Worm (Caenorhabditis elegans) whole organism, L2 larva: Measurements from ENCODE around the gene F26G1.3.

Experiments
- C34F6.9 ChIP-seq: fragments of 150-350 bp; optimal IDR thresholded peaks from 2 replicates; lab custom pipeline; 2014; ENCODE audit warnings: missing biosample characterization, missing genetic modification characterization
- F13H6.1 ChIP-seq: sonication (generic microtip); optimal IDR thresholded peaks from 2 replicates; lab custom pipeline; 2016; ENCODE audit warnings: missing genetic modification characterization, missing compliant biosample characterization
- R02D3.7 ChIP-seq: fragments of 150-350 bp; optimal IDR thresholded peaks from 2 replicates; lab custom pipeline; 2014; ENCODE audit warnings: missing biosample characterization, missing genetic modification characterization
- Y55F3AM.14 ChIP-seq: fragments of 200-800 bp; sonication (Bioruptor generic); optimal IDR thresholded peaks from 2 replicates; lab custom pipeline; 2018; ENCODE audit warnings: mild to moderate bottlenecking, missing genetic modification characterization, missing compliant biosample characterization
- ama-1 ChIP-seq: fragments of 150-350 bp; optimal IDR thresholded peaks from 2 replicates; lab custom pipeline; 2018; ENCODE audit warnings: inconsistent platforms
- blmp-1 ChIP-seq: sonication (generic microtip); optimal IDR thresholded peaks from 2 replicates; lab custom pipeline; 2017; ENCODE audit warnings: missing genetic modification characterization, mild to moderate bottlenecking, missing compliant biosample characterization, antibody characterized with exemption, moderate library complexity; ENCODE audit not compliant: insufficient read depth
- ceh-16 ChIP-seq: fragments of 150-350 bp; optimal IDR thresholded peaks from 2 replicates; lab custom pipeline; 2014; ENCODE audit warnings: missing biosample characterization, missing genetic modification characterization
- ceh-82 ChIP-seq: fragments of 150-350 bp; optimal IDR thresholded peaks from 2 replicates; lab custom pipeline; 2014; ENCODE audit warnings: missing biosample characterization, missing genetic modification characterization
- crh-2 ChIP-seq: sonication (generic microtip); optimal IDR thresholded peaks from 2 replicates; lab custom pipeline; 2017; ENCODE audit warnings: missing biosample characterization, missing genetic modification characterization
- elt-1 ChIP-seq: fragments of 150-350 bp; optimal IDR thresholded peaks from 2 replicates; lab custom pipeline; 2014; ENCODE audit warnings: missing biosample characterization, missing genetic modification characterization
- elt-3 ChIP-seq: sonication (generic microtip); optimal IDR thresholded peaks from 2 replicates; lab custom pipeline; 2017; ENCODE audit warnings: missing biosample characterization, missing genetic modification characterization
- fos-1 ChIP-seq: fragments of 150-350 bp; optimal IDR thresholded peaks from 2 replicates; lab custom pipeline; 2014; ENCODE audit warnings: missing biosample characterization, missing genetic modification characterization
- lin-13 ChIP-seq: fragments of 150-350 bp; optimal IDR thresholded peaks from 2 replicates; lab custom pipeline; 2014; ENCODE audit warnings: missing biosample characterization, missing genetic modification reagents, missing genetic modification characterization
- lin-39 ChIP-seq: fragments of 150-350 bp; optimal IDR thresholded peaks from 2 replicates; lab custom pipeline; 2014; ENCODE audit warnings: missing biosample characterization, missing genetic modification reagents, missing genetic modification characterization
- lsy-2 ChIP-seq, 2 experiments: fragments of 150-350 bp in 1 of 2; sonication (generic microtip) in 1 of 2; optimal IDR thresholded peaks; 2 replicates each; lab custom pipeline; 2014 to 2017; ENCODE audit warnings: missing biosample characterization in 2 of 2, missing genetic modification characterization in 2 of 2
- mbf-1 ChIP-seq: sonication (generic microtip); optimal IDR thresholded peaks from 2 replicates; lab custom pipeline; 2017; ENCODE audit warnings: missing biosample characterization, missing genetic modification characterization
- mdl-1 ChIP-seq, 2 experiments: fragments of 150-350 bp in 1 of 2; sonication (generic microtip) in 1 of 2; optimal IDR thresholded peaks; 2 replicates each; lab custom pipeline; 2017; ENCODE audit warnings: missing biosample characterization in 2 of 2, missing genetic modification characterization in 2 of 2
- nhr-11 ChIP-seq: fragments of 150-350 bp; optimal IDR thresholded peaks from 2 replicates; lab custom pipeline; 2014; ENCODE audit warnings: missing biosample characterization, missing genetic modification characterization
- nhr-12 ChIP-seq: fragments of 150-350 bp; optimal IDR thresholded peaks from 2 replicates; lab custom pipeline; 2014; ENCODE audit warnings: missing biosample characterization, missing genetic modification characterization
- nhr-129 ChIP-seq: fragments of 150-350 bp; optimal IDR thresholded peaks from 2 replicates; lab custom pipeline; 2014; ENCODE audit warnings: missing biosample characterization, missing genetic modification characterization
- nhr-237 ChIP-seq: fragments of 150-350 bp; optimal IDR thresholded peaks from 2 replicates; lab custom pipeline; 2014; ENCODE audit warnings: missing biosample characterization, missing genetic modification characterization
- nhr-25 ChIP-seq: fragments of 150-350 bp; sonication (generic microtip); optimal IDR thresholded peaks from 3 replicates; lab custom pipeline; 2014; ENCODE audit warnings: missing biosample characterization, missing genetic modification characterization
- peb-1 ChIP-seq: fragments of 150-350 bp; optimal IDR thresholded peaks from 2 replicates; lab custom pipeline; 2014; ENCODE audit warnings: missing biosample characterization, missing genetic modification characterization
- sma-3 ChIP-seq: sonication (generic microtip); optimal IDR thresholded peaks from 2 replicates; lab custom pipeline; 2016; ENCODE audit warnings: missing genetic modification reagents, missing genetic modification characterization, missing compliant biosample characterization
- sma-9 ChIP-seq, 2 experiments: fragments of 150-350 bp in 1 of 2; sonication (generic microtip) in 1 of 2; optimal IDR thresholded peaks; 2 replicates each; lab custom pipeline; 2014 to 2016; ENCODE audit warnings: missing genetic modification characterization in 2 of 2, mild to moderate bottlenecking in 1 of 2, missing biosample characterization in 1 of 2, missing compliant biosample characterization in 1 of 2, missing genetic modification reagents in 1 of 2, moderate library complexity in 1 of 2
- snpc-4 ChIP-seq: fragments of 150-350 bp; optimal IDR thresholded peaks from 2 replicates; lab custom pipeline; 2014; ENCODE audit warnings: missing biosample characterization, missing genetic modification characterization
- unc-39 ChIP-seq: fragments of 150-350 bp; optimal IDR thresholded peaks from 2 replicates; lab custom pipeline; 2014; ENCODE audit warnings: missing biosample characterization, missing genetic modification characterization
- unc-55 ChIP-seq: fragments of 150-350 bp; sonication (generic microtip); optimal IDR thresholded peaks from 3 replicates; lab custom pipeline; 2014; ENCODE audit warnings: missing biosample characterization, missing genetic modification reagents, missing genetic modification characterization
- ztf-1 ChIP-seq: fragments of 200-800 bp; sonication (Bioruptor generic); conservative IDR thresholded peaks from 2 replicates; pipeline ENCODE4 v1.3.6; 2022; ENCODE audit warnings: missing genetic modification characterization, missing compliant biosample characterization
- ztf-11 ChIP-seq: sonication (generic microtip); optimal IDR thresholded peaks from 2 replicates; lab custom pipeline; 2017; ENCODE audit warnings: missing biosample characterization, missing genetic modification characterization
- ztf-4 ChIP-seq: fragments of 150-350 bp; optimal IDR thresholded peaks from 2 replicates; lab custom pipeline; 2014; ENCODE audit warnings: missing biosample characterization, missing genetic modification characterization

Gene F26G1.3

DNA sequence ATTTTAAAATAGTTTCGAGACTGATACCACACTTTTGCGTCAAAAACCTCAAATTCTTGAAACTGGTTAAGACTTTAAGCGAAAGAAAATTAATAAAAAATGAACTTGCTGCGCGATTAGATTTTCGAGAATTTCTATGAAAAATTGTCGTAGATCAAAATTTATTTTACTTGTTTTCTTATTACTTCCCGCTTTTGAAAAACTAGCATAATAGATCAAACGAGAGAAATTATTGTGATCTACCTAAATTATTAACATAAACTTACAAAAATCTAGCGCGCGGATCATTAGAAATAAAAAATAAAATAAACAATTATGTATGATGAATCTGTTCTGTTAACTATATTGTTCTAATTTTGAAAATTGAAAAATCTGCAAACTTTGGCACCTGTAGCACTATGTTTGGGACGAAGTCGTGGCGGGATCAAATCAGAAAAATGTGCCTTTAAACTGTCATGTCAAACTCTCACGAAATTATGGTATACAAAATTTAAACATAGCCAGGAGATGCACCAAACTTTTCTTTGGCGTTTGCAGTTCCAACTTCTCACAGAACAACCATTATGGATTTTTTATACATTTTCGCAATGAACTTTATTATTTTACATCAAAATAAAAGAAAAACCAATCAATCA, 31.7 kb upstream of the F26G1.3 start:
- TF ChIP-seq sma-3, result no peak

DNA sequence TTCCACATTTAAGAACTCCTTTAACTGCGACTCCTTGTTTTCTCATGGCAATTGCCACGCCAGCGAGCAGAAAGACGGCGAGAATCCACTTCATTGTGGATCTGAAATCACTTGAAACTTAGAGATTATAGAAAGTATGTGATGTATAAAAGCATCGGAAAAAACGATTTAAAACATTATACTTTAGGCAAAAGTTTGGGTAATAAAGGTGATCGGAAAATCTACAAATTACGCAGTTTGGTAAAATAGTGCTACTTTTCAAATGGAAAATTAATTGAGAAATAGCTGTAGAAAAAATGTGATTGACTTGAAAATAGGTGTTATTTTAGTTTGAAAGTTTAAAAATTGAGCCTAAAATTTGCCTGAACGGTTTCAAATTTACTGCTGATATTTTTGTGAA, 30.8 kb upstream of the F26G1.3 start, which contains the start of gene ttr-41:
Gene ttr-41 (minus strand): TSS at position 101 of the 400 bp plus-strand sequence.
- TF ChIP-seq mdl-1 (tag; optimal IDR thresholded peaks at IDR 0.05; lab: Kevin White, UChicago), result no peak
- TF ChIP-seq nhr-25 (tag; lab: Kevin White, UChicago), result no peak
- no peak for TF ChIP-seq elt-1 (tag; lab: Kevin White, UChicago)
- TF ChIP-seq sma-9 (GFP tag; optimal IDR thresholded peaks at IDR 0.05; lab: Kevin White, UChicago), result no peak
- no peak for TF ChIP-seq sma-9 (tag; optimal IDR thresholded peaks at IDR 0.05; lab: Kevin White, UChicago)
- no peak for TF ChIP-seq ceh-16 (tag; lab: Kevin White, UChicago)
- no peak for TF ChIP-seq blmp-1 (tag; lab: Kevin White, UChicago)
- TF ChIP-seq ama-1 (lab: Kevin White, UChicago), result no peak

DNA sequence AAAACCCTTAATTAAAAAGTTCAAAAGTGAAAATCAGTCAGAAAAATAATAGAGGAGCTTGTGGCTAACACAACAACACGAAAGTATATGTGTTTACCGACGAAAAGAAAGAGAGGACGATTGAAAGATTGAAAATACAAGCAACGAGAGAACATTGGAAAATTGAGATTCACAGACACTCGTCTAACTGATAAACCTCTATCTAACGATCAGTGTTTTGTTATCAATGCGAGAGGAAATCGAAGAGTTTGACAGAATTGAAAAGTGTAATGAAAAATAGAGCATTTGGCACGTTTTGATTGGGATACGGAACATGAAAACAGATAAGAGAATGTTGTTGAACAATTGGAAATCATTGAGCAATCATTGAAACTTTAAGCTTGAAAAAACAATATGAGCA, 29.9 kb upstream of the F26G1.3 start:
- no peak for TF ChIP-seq ztf-11 (tag; lab: Kevin White, UChicago)
- peak; percentile 46 for TF ChIP-seq C34F6.9 (tag; lab: Kevin White, UChicago)
- TF ChIP-seq lin-39 (tag; lab: Kevin White, UChicago), result no peak
- TF ChIP-seq ztf-4 (tag; lab: Kevin White, UChicago), result no peak
- TF ChIP-seq nhr-129 (tag; lab: Kevin White, UChicago), result peak; percentile 72
- peak; percentile 65 for TF ChIP-seq F13H6.1 (tag; lab: Kevin White, UChicago)
- TF ChIP-seq Y55F3AM.14, result no peak
- peak; percentile 76 for TF ChIP-seq crh-2 (tag; lab: Kevin White, UChicago)
- no peak for TF ChIP-seq peb-1 (tag; lab: Kevin White, UChicago)
- TF ChIP-seq lsy-2 (tag; optimal IDR thresholded peaks at IDR 0.05; lab: Kevin White, UChicago), result peak in 1 of 2 experiments; percentile 61
- TF ChIP-seq elt-1 (tag; lab: Kevin White, UChicago), result no peak
- peak; percentile 95 for TF ChIP-seq fos-1 (tag; lab: Kevin White, UChicago)
- peak; percentile 3 for TF ChIP-seq sma-3
- peak; percentile 65 for TF ChIP-seq sma-9 (GFP tag; optimal IDR thresholded peaks at IDR 0.05; lab: Kevin White, UChicago)
- TF ChIP-seq sma-9 (tag; optimal IDR thresholded peaks at IDR 0.05; lab: Kevin White, UChicago), result no peak
- TF ChIP-seq ceh-82, result no peak
- TF ChIP-seq ama-1 (lab: Kevin White, UChicago), result no peak
- TF ChIP-seq lin-13, result no peak
- no peak for TF ChIP-seq unc-55 (GFP tag; lab: Kevin White, UChicago)
- TF ChIP-seq, all 48 proteins: peak for 8

DNA sequence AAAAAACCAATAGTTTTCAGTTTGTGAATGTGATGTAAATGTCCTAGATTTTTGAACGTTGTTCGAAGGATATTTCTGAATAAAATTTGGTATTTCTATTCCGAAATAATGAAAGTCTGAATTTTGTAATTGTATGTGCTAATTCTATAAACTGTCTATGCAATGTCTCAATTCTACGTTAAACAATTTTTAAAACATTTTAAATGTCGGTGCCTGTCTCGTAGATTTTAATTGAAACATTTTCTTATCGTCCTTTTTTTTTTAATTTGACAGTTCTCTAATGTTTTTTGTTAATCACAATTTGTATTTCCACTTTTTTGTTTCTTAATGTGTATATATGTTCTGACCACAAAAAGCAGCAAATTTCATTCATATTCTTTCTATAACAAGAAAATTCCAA, 28.8 kb upstream of the F26G1.3 start, which contains the start of gene F41C3.7:
Gene F41C3.7 (plus strand): TSS at position 301 of the 400 bp plus-strand sequence.
- TF ChIP-seq nhr-11 (tag; lab: Kevin White, UChicago) (no peak), ceh-82 (no peak), snpc-4 (no peak), elt-3 (no peak), nhr-237 (tag; lab: Kevin White, UChicago) (no peak), ztf-4 (tag; lab: Kevin White, UChicago) (no peak), lin-39 (tag; lab: Kevin White, UChicago) (no peak)
- TF ChIP-seq, all 48 proteins: peak for 0

DNA sequence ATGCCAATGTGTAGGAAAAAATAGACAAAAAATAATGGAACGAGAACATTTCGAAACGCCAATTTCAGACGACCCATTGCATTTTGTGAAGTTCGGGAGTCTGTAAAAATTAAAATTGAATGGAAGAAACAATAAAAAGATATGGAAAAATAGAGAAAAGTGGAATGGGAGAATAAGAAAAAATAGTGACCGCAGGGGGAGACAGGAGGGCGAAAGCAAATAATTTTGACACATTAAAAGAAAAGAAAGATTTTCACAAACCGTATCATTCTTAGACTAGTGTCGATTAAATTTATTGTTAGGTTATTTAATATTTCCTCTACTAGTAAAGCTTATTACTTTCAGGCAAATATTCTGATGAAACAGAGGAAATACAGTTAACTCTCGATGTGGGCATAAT, 24.7 kb upstream of the F26G1.3 start, which contains the start of gene F41C3.11:
Gene F41C3.11 (minus strand): TSS at position 101 of the 400 bp plus-strand sequence.
- TF ChIP-seq ama-1 (lab: Kevin White, UChicago), result no peak
- TF ChIP-seq blmp-1 (tag; lab: Kevin White, UChicago), result no peak
- TF ChIP-seq ztf-11 (tag; lab: Kevin White, UChicago), result no peak
- TF ChIP-seq lin-39 (tag; lab: Kevin White, UChicago), result no peak
- no peak for TF ChIP-seq Y55F3AM.14
- no peak for TF ChIP-seq unc-55 (GFP tag; lab: Kevin White, UChicago)
- TF ChIP-seq F13H6.1 (tag; lab: Kevin White, UChicago), result no peak
- TF ChIP-seq elt-1 (tag; lab: Kevin White, UChicago), result no peak
- no peak for TF ChIP-seq ceh-16 (tag; lab: Kevin White, UChicago)
- no peak for TF ChIP-seq ztf-1
- no peak for TF ChIP-seq R02D3.7 (tag; lab: Kevin White, UChicago)
- no peak for TF ChIP-seq lin-13
- TF ChIP-seq unc-39, result no peak
- no peak for TF ChIP-seq sma-9 (GFP tag; optimal IDR thresholded peaks at IDR 0.05; lab: Kevin White, UChicago)
- no peak for TF ChIP-seq sma-9 (tag; optimal IDR thresholded peaks at IDR 0.05; lab: Kevin White, UChicago)
- no peak for TF ChIP-seq nhr-12 (tag; lab: Kevin White, UChicago)
- no peak for TF ChIP-seq peb-1 (tag; lab: Kevin White, UChicago)
- no peak for TF ChIP-seq mbf-1 (tag; lab: Kevin White, UChicago)
